Worm (Caenorhabditis elegans) whole organism, L1 larva: ENCODE data around the gene Y4C6B.1.
"Not testable (repeated sequence)": the region's sequence is repeated elsewhere in the genome, so short reads cannot be mapped to it uniquely, and the experiment has no call there.

Source experiments
- C04F5.9 ChIP-seq: sonication (generic microtip); optimal IDR thresholded peaks from 2 replicates; lab custom pipeline; 2016; ENCODE audit warnings: missing genetic modification characterization, missing compliant biosample characterization
- C16A3.4 ChIP-seq: fragments of 150-350 bp; optimal IDR thresholded peaks from 2 replicates; lab custom pipeline; 2014; ENCODE audit warnings: missing biosample characterization, missing genetic modification characterization
- aha-1 ChIP-seq: fragments of 150-350 bp; optimal IDR thresholded peaks from 2 replicates; lab custom pipeline; 2014; ENCODE audit warnings: missing biosample characterization, missing genetic modification characterization
- aly-2 ChIP-seq: fragments of 150-350 bp; optimal IDR thresholded peaks from 2 replicates; lab custom pipeline; 2014; ENCODE audit warnings: missing biosample characterization, missing genetic modification characterization
- ama-1 ChIP-seq: fragments of 150-350 bp; optimal IDR thresholded peaks from 2 replicates; lab custom pipeline; 2014
- blmp-1 ChIP-seq: fragments of 150-350 bp; optimal IDR thresholded peaks from 2 replicates; lab custom pipeline; 2014; ENCODE audit warnings: missing biosample characterization, missing genetic modification characterization
- ceh-8 ChIP-seq: fragments of 200-800 bp; sonication (Bioruptor generic); optimal IDR thresholded peaks from 2 replicates; lab custom pipeline; 2018; ENCODE audit warnings: mild to moderate bottlenecking, missing genetic modification characterization, moderate library complexity, missing compliant biosample characterization
- ceh-88 ChIP-seq: fragments of 200-800 bp; sonication (Bioruptor generic); IDR thresholded peaks from 2 replicates; pipeline ENCODE4 v1.3.6; 2022; ENCODE audit warnings: missing genetic modification characterization, missing compliant biosample characterization
- efl-1 ChIP-seq, 4 experiments: fragments of 150-350 bp; optimal IDR thresholded peaks in 3 of 4; peaks in 1 of 4; 1 replicate in 1 of 4; 2 replicates in 3 of 4; lab custom pipeline; 2014; ENCODE audit warnings: missing biosample characterization in 2 of 4, missing genetic modification characterization in 2 of 4, missing genetic modification reagents in 2 of 4
- elt-2 ChIP-seq: sonication (generic microtip); optimal IDR thresholded peaks from 2 replicates; lab custom pipeline; 2016; ENCODE audit warnings: missing genetic modification characterization, mild to moderate bottlenecking, inconsistent platforms, missing compliant biosample characterization, missing genetic modification reagents
- elt-3 ChIP-seq, 6 experiments: fragments of 150-350 bp in 1 of 6; sonication (generic microtip); optimal IDR thresholded peaks; 2 replicates each; lab custom pipeline; 2017 to 2018; ENCODE audit warnings: missing biosample characterization in 6 of 6, missing genetic modification characterization in 6 of 6, inconsistent platforms in 1 of 6
- fkh-4 ChIP-seq: sonication (generic microtip); optimal IDR thresholded peaks from 2 replicates; lab custom pipeline; 2016; ENCODE audit warnings: missing compliant biosample characterization, missing genetic modification characterization, borderline replicate concordance
- fkh-8 ChIP-seq: sonication (generic microtip); optimal IDR thresholded peaks from 2 replicates; lab custom pipeline; 2016; ENCODE audit warnings: mild to moderate bottlenecking, missing genetic modification characterization, missing compliant biosample characterization
- fos-1 ChIP-seq: fragments of 150-350 bp; optimal IDR thresholded peaks from 2 replicates; lab custom pipeline; 2014; ENCODE audit warnings: missing biosample characterization, missing genetic modification characterization
- grh-1 ChIP-seq: fragments of 200-800 bp; sonication (Bioruptor generic); IDR thresholded peaks from 2 replicates; pipeline ENCODE4 v1.3.6; 2022; ENCODE audit warnings: missing genetic modification reagents, missing genetic modification characterization, missing compliant biosample characterization
- hlh-17 ChIP-seq: fragments of 200-800 bp; sonication (Bioruptor generic); optimal IDR thresholded peaks from 2 replicates; lab custom pipeline; 2018; ENCODE audit warnings: missing genetic modification characterization, mild to moderate bottlenecking, missing compliant biosample characterization, moderate library complexity, borderline replicate concordance
- isw-1 ChIP-seq: fragments of 200-800 bp; sonication (Bioruptor generic); IDR thresholded peaks from 2 replicates; pipeline ENCODE4 v1.3.6; 2022; ENCODE audit warnings: missing genetic modification characterization, missing compliant biosample characterization
- lin-14 ChIP-seq: fragments of 200-800 bp; sonication (Bioruptor generic); optimal IDR thresholded peaks from 2 replicates; lab custom pipeline; 2018; ENCODE audit warnings: mild to moderate bottlenecking, missing genetic modification characterization, moderate library complexity, missing compliant biosample characterization
- lin-35 ChIP-seq, 2 experiments: fragments of 150-350 bp; optimal IDR thresholded peaks; 2 replicates each; lab custom pipeline; 2014; ENCODE audit warnings: missing biosample characterization in 2 of 2, missing genetic modification characterization in 2 of 2, missing genetic modification reagents in 2 of 2
- lin-39 ChIP-seq: fragments of 150-350 bp; optimal IDR thresholded peaks from 2 replicates; lab custom pipeline; 2014; ENCODE audit warnings: missing biosample characterization, missing genetic modification reagents, missing genetic modification characterization
- lsy-2 ChIP-seq, 2 experiments: fragments of 150-350 bp; optimal IDR thresholded peaks; 2 replicates each; lab custom pipeline; 2014; ENCODE audit warnings: missing biosample characterization in 2 of 2, missing genetic modification characterization in 2 of 2
- mab-9 ChIP-seq: fragments of 200-800 bp; sonication (Bioruptor generic); IDR thresholded peaks from 2 replicates; pipeline ENCODE4 v1.3.6; 2022; ENCODE audit warnings: missing genetic modification reagents, missing genetic modification characterization, missing compliant biosample characterization
- mep-1 ChIP-seq: fragments of 150-350 bp; optimal IDR thresholded peaks from 2 replicates; lab custom pipeline; 2014; ENCODE audit warnings: missing biosample characterization, missing genetic modification characterization
- nhr-12 ChIP-seq: sonication (generic microtip); optimal IDR thresholded peaks from 2 replicates; lab custom pipeline; 2017; ENCODE audit warnings: missing biosample characterization, missing genetic modification characterization
- nhr-19 ChIP-seq: fragments of 200-800 bp; sonication (Bioruptor generic); conservative IDR thresholded peaks from 2 replicates; pipeline ENCODE4 v1.3.6; 2022; ENCODE audit warnings: missing genetic modification characterization, missing compliant biosample characterization
- nhr-20 ChIP-seq: sonication (generic microtip); optimal IDR thresholded peaks from 2 replicates; lab custom pipeline; 2016; ENCODE audit warnings: mild to moderate bottlenecking, missing genetic modification characterization, missing compliant biosample characterization
- nhr-47 ChIP-seq: sonication (generic microtip); optimal IDR thresholded peaks from 2 replicates; lab custom pipeline; 2016; ENCODE audit warnings: mild to moderate bottlenecking, missing genetic modification characterization, moderate library complexity, missing compliant biosample characterization
- nhr-71 ChIP-seq: sonication (generic microtip); optimal IDR thresholded peaks from 2 replicates; lab custom pipeline; 2016; ENCODE audit warnings: mild to moderate bottlenecking, missing genetic modification characterization, moderate library complexity, missing compliant biosample characterization
- nhr-85 ChIP-seq: sonication (generic microtip); peaks from one replicate; lab custom pipeline; 2016; ENCODE audit warnings: missing genetic modification characterization, inconsistent platforms, missing compliant biosample characterization
- nhr-90 ChIP-seq: sonication (generic microtip); optimal IDR thresholded peaks from 2 replicates; lab custom pipeline; 2016; ENCODE audit warnings: mild to moderate bottlenecking, missing genetic modification characterization, missing compliant biosample characterization; ENCODE audit not compliant: poor library complexity
- pax-3 ChIP-seq: fragments of 200-800 bp; sonication (Bioruptor generic); optimal IDR thresholded peaks from 2 replicates; lab custom pipeline; 2018; ENCODE audit warnings: mild to moderate bottlenecking, missing genetic modification characterization, moderate library complexity, missing compliant biosample characterization
- snpc-4 ChIP-seq: fragments of 150-350 bp; optimal IDR thresholded peaks from 2 replicates; lab custom pipeline; 2014; ENCODE audit warnings: missing biosample characterization, missing genetic modification characterization
- snu-23 ChIP-seq: sonication (generic microtip); optimal IDR thresholded peaks from 2 replicates; lab custom pipeline; 2016; ENCODE audit warnings: missing genetic modification characterization, missing compliant biosample characterization
- sup-37 ChIP-seq: fragments of 200-800 bp; sonication (Bioruptor generic); optimal IDR thresholded peaks from 2 replicates; lab custom pipeline; 2018; ENCODE audit warnings: mild to moderate bottlenecking, missing genetic modification characterization, missing compliant biosample characterization
- swsn-7 ChIP-seq: sonication (generic microtip); optimal IDR thresholded peaks from 2 replicates; lab custom pipeline; 2016; ENCODE audit warnings: missing genetic modification characterization, missing compliant biosample characterization
- tbx-2 ChIP-seq: sonication (generic microtip); optimal IDR thresholded peaks from 2 replicates; lab custom pipeline; 2016; ENCODE audit warnings: missing genetic modification characterization, missing compliant biosample characterization
- tlp-1 ChIP-seq: fragments of 150-350 bp; optimal IDR thresholded peaks from 2 replicates; lab custom pipeline; 2014; ENCODE audit warnings: missing biosample characterization, missing genetic modification characterization
- ztf-11 ChIP-seq, 2 experiments: sonication (generic microtip); optimal IDR thresholded peaks; 2 replicates each; lab custom pipeline; 2016 to 2017; ENCODE audit warnings: missing genetic modification characterization in 2 of 2, missing biosample characterization in 1 of 2, missing compliant biosample characterization in 1 of 2

The Y4C6B.1 gene

DNA sequence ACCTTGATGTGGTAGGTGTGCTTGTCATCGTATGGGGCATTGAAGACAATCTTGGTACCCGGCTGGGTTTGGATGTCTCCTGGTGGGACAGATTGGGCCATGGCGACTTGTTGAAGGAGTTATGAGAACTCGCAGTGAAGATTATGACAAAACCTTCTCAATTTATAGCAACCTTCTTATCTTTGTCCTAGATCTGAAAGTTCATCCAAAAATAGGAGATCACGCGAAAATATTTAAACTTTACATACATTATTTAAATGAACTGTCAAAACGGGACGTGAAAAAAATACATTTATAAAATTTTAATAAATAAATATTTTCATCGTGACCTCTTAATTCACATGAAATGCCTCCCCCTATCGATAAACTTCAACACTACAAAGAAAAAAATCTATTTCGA, 41.3 kb upstream of the Y4C6B.1 start, which contains the start of the genes msp-59 and ZK354.2:
msp-59 (minus strand) TSS at position 101 of the 400 bp plus-strand sequence.
ZK354.2 (plus strand) TSS at position 395 of the 400 bp plus-strand sequence.
- not testable (repeated sequence) for TF ChIP-seq snpc-4 (tag; lab: Kevin White, UChicago); elt-3 (tag; optimal IDR thresholded peaks at IDR 0.05; lab: Kevin White, UChicago); mab-9 (GFP tag; lab: Robert Waterston, UW)

DNA sequence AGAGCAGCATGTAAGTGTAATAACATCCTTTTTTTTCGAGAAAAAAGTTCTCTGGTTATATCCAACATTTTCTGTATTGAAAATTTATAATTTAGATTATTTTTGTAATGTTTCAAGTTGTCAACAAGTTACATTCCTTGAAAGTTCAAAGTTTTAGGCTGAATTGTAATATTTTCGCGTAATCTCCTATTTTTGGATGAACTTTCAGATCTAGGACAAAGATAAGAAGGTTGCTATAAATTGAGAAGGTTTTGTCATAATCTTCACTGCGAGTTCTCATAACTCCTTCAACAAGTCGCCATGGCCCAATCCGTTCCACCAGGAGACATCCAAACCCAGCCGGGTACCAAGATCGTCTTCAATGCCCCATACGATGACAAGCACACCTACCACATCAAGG, 38.1 kb upstream of the Y4C6B.1 start, which contains the start of gene msp-65:
msp-65 (plus strand) TSS at position 301 of the 400 bp plus-strand sequence.
- not testable (repeated sequence) for TF ChIP-seq efl-1 (optimal IDR thresholded peaks at IDR 0.05; lab: Kevin White, UChicago)
- TF ChIP-seq efl-1 (GFP tag; optimal IDR thresholded peaks at IDR 0.05 in 1 of 2; lab: Kevin White, UChicago): peak in 1 of 2 experiments; percentile 59
- TF ChIP-seq, all 84 proteins: peak for 1; not testable (repeated sequence) for 83

DNA sequence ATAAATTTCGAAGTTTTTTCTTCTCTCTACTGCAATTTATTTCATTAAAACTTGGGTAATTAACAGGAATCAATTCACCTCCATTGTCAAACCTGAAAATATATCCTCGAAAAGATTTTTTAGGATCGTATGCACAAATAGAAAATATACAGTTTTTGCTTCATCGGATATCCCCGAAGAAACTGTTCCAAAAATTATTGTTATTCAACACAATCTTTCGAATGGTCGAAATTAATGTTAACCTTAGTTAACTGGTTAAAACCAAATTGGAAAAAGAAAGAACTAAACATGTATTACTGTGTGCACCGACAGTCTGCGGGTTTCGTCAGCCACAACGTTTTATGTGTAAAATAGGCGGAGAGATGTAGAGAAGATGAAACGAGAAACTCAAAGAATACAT, 37.2 kb upstream of the Y4C6B.1 start:
- TF ChIP-seq aly-2 (tag; lab: Kevin White, UChicago): peak; percentile 56
- peak in 1 of 2 experiments; percentile 44 for TF ChIP-seq lin-35 (GFP tag; optimal IDR thresholded peaks at IDR 0.05; lab: Kevin White, UChicago)
- TF ChIP-seq tlp-1 (tag; lab: Kevin White, UChicago): no peak
- TF ChIP-seq mep-1 (tag; lab: Kevin White, UChicago): peak; percentile 22
- TF ChIP-seq swsn-7 (tag; lab: Kevin White, UChicago): peak; percentile 51
- TF ChIP-seq lsy-2 (tag; optimal IDR thresholded peaks at IDR 0.05; lab: Kevin White, UChicago): peak in 1 of 2 experiments; percentile 24
- TF ChIP-seq ama-1 (lab: Kevin White, UChicago): peak; percentile 52
- no peak for TF ChIP-seq lin-14
- peak; percentile 47 for TF ChIP-seq elt-2 (tag; lab: Kevin White, UChicago)
- TF ChIP-seq efl-1 (optimal IDR thresholded peaks at IDR 0.05; lab: Kevin White, UChicago): peak; percentile 5 to 30
- no peak for TF ChIP-seq efl-1 (GFP tag; optimal IDR thresholded peaks at IDR 0.05 in 1 of 2; lab: Kevin White, UChicago)
- TF ChIP-seq hlh-17 (GFP tag; lab: Kevin White, UChicago): no peak
- TF ChIP-seq fos-1 (tag; lab: Kevin White, UChicago): peak; percentile 56
- no peak for TF ChIP-seq C04F5.9 (tag; lab: Kevin White, UChicago)
- no peak for TF ChIP-seq isw-1
- TF ChIP-seq nhr-90 (tag; lab: Kevin White, UChicago): peak; percentile 87
- no peak for TF ChIP-seq ztf-11 (tag; optimal IDR thresholded peaks at IDR 0.05; lab: Kevin White, UChicago)
- peak; percentile 81 for TF ChIP-seq nhr-19 (GFP tag; lab: Robert Waterston, UW)
- no peak for TF ChIP-seq nhr-12 (tag; lab: Kevin White, UChicago)
- TF ChIP-seq nhr-20: peak; percentile 66
- no peak for TF ChIP-seq fkh-8 (tag; lab: Kevin White, UChicago)
- TF ChIP-seq sup-37 (GFP tag; lab: Kevin White, UChicago): no peak
- TF ChIP-seq C16A3.4: peak; percentile 1
- TF ChIP-seq nhr-47: peak; percentile 59
- no peak for TF ChIP-seq pax-3 (tag; lab: Kevin White, UChicago)
- peak; percentile 11 for TF ChIP-seq tbx-2 (tag; lab: Kevin White, UChicago)
- TF ChIP-seq mab-9 (GFP tag; lab: Robert Waterston, UW): peak; percentile 24; the same call in 1 of the 2 replicates
- TF ChIP-seq elt-3 (tag; optimal IDR thresholded peaks at IDR 0.05; lab: Kevin White, UChicago): peak in 1 of 6 experiments; percentile 62
- peak; percentile 70 for TF ChIP-seq nhr-71 (tag; lab: Kevin White, UChicago)
- TF ChIP-seq ceh-88 (GFP tag; lab: Robert Waterston, UW): peak; percentile 52
- no peak for TF ChIP-seq ceh-8 (GFP tag; lab: Kevin White, UChicago)
- TF ChIP-seq snu-23 (GFP tag; lab: Kevin White, UChicago): peak; percentile 61
- TF ChIP-seq aha-1 (tag; lab: Kevin White, UChicago): no peak
- peak; percentile 38 for TF ChIP-seq lin-39 (tag; lab: Kevin White, UChicago)
- TF ChIP-seq fkh-4: no peak
- peak; percentile 92 for TF ChIP-seq nhr-85
- peak; percentile 97 for TF ChIP-seq snpc-4 (tag; lab: Kevin White, UChicago)
- TF ChIP-seq grh-1: peak; percentile 64; the same call in 1 of the 2 replicates
- no peak for TF ChIP-seq blmp-1 (tag; lab: Kevin White, UChicago)
